Worm (Caenorhabditis elegans) whole organism, L1 larva: Measurements from ENCODE around the gene srg-13.

Experiments
- C16A3.4 ChIP-seq: fragments of 150-350 bp; optimal IDR thresholded peaks from 2 replicates; lab custom pipeline; 2014; ENCODE audit warnings: missing biosample characterization, missing genetic modification characterization
- F16B12.6 ChIP-seq: fragments of 150-350 bp; optimal IDR thresholded peaks from 2 replicates; lab custom pipeline; 2014; ENCODE audit warnings: missing biosample characterization, missing genetic modification characterization
- Y116A8C.19 ChIP-seq: sonication (generic microtip); optimal IDR thresholded peaks from 2 replicates; lab custom pipeline; 2016; ENCODE audit warnings: missing compliant biosample characterization, missing genetic modification characterization, borderline replicate concordance
- aha-1 ChIP-seq: fragments of 150-350 bp; optimal IDR thresholded peaks from 2 replicates; lab custom pipeline; 2014; ENCODE audit warnings: missing biosample characterization, missing genetic modification characterization
- alr-1 ChIP-seq: fragments of 200-800 bp; sonication (Bioruptor generic); optimal IDR thresholded peaks from 2 replicates; lab custom pipeline; 2018; ENCODE audit warnings: borderline replicate concordance, mild to moderate bottlenecking, missing genetic modification characterization, missing compliant biosample characterization
- ama-1 ChIP-seq: fragments of 150-350 bp; optimal IDR thresholded peaks from 2 replicates; lab custom pipeline; 2014
- ceh-63 ChIP-seq: fragments of 200-800 bp; sonication (Bioruptor generic); optimal IDR thresholded peaks from 2 replicates; lab custom pipeline; 2018; ENCODE audit warnings: mild to moderate bottlenecking, missing genetic modification characterization, missing compliant biosample characterization
- ceh-8 ChIP-seq: fragments of 200-800 bp; sonication (Bioruptor generic); optimal IDR thresholded peaks from 2 replicates; lab custom pipeline; 2018; ENCODE audit warnings: mild to moderate bottlenecking, missing genetic modification characterization, moderate library complexity, missing compliant biosample characterization
- ceh-82 ChIP-seq, 3 experiments: fragments of 150-350 bp in 1 of 3; sonication (generic microtip) in 2 of 3; optimal IDR thresholded peaks; 2 replicates each; lab custom pipeline; 2014 to 2017; ENCODE audit warnings: missing biosample characterization in 3 of 3, missing genetic modification characterization in 3 of 3
- ceh-88 ChIP-seq: fragments of 200-800 bp; sonication (Bioruptor generic); IDR thresholded peaks from 2 replicates; pipeline ENCODE4 v1.3.6; 2022; ENCODE audit warnings: missing genetic modification characterization, missing compliant biosample characterization
- ces-1 ChIP-seq: fragments of 150-350 bp; optimal IDR thresholded peaks from 2 replicates; lab custom pipeline; 2014; ENCODE audit warnings: missing biosample characterization, missing genetic modification reagents, missing genetic modification characterization
- elt-3 ChIP-seq, 6 experiments: fragments of 150-350 bp in 1 of 6; sonication (generic microtip); optimal IDR thresholded peaks; 2 replicates each; lab custom pipeline; 2017 to 2018; ENCODE audit warnings: missing biosample characterization in 6 of 6, missing genetic modification characterization in 6 of 6, inconsistent platforms in 1 of 6
- fkh-10 ChIP-seq: sonication (generic microtip); optimal IDR thresholded peaks from 2 replicates; lab custom pipeline; 2017; ENCODE audit warnings: missing biosample characterization, missing genetic modification reagents, missing genetic modification characterization
- fos-1 ChIP-seq: fragments of 150-350 bp; optimal IDR thresholded peaks from 2 replicates; lab custom pipeline; 2014; ENCODE audit warnings: missing biosample characterization, missing genetic modification characterization
- grh-1 ChIP-seq: fragments of 200-800 bp; sonication (Bioruptor generic); IDR thresholded peaks from 2 replicates; pipeline ENCODE4 v1.3.6; 2022; ENCODE audit warnings: missing genetic modification reagents, missing genetic modification characterization, missing compliant biosample characterization
- hlh-17 ChIP-seq: fragments of 200-800 bp; sonication (Bioruptor generic); optimal IDR thresholded peaks from 2 replicates; lab custom pipeline; 2018; ENCODE audit warnings: missing genetic modification characterization, mild to moderate bottlenecking, missing compliant biosample characterization, moderate library complexity, borderline replicate concordance
- hlh-4 ChIP-seq: sonication (generic microtip); optimal IDR thresholded peaks from 2 replicates; lab custom pipeline; 2016; ENCODE audit warnings: mild to moderate bottlenecking, missing genetic modification characterization, missing compliant biosample characterization
- hpl-2 ChIP-seq: fragments of 150-350 bp; optimal IDR thresholded peaks from 2 replicates; lab custom pipeline; 2014; ENCODE audit warnings: missing biosample characterization, missing genetic modification reagents, missing genetic modification characterization
- irx-1 ChIP-seq: sonication (generic microtip); optimal IDR thresholded peaks from 2 replicates; lab custom pipeline; 2016; ENCODE audit warnings: missing genetic modification characterization, missing compliant biosample characterization
- jun-1 ChIP-seq: fragments of 150-350 bp; optimal IDR thresholded peaks from 2 replicates; lab custom pipeline; 2014; ENCODE audit warnings: missing biosample characterization, missing genetic modification reagents, missing genetic modification characterization
- lin-13 ChIP-seq: fragments of 150-350 bp; optimal IDR thresholded peaks from 2 replicates; lab custom pipeline; 2014; ENCODE audit warnings: missing biosample characterization, missing genetic modification reagents, missing genetic modification characterization
- lin-15B ChIP-seq: fragments of 150-350 bp; sonication (generic microtip); optimal IDR thresholded peaks from 3 replicates; lab custom pipeline; 2014; ENCODE audit warnings: missing biosample characterization, missing genetic modification characterization
- lir-3 ChIP-seq: sonication (generic microtip); optimal IDR thresholded peaks from 2 replicates; lab custom pipeline; 2016; ENCODE audit warnings: mild to moderate bottlenecking, missing genetic modification characterization, moderate library complexity, missing compliant biosample characterization; ENCODE audit not compliant: poor library complexity
- lsy-2 ChIP-seq, 2 experiments: fragments of 150-350 bp; optimal IDR thresholded peaks; 2 replicates each; lab custom pipeline; 2014; ENCODE audit warnings: missing biosample characterization in 2 of 2, missing genetic modification characterization in 2 of 2
- mep-1 ChIP-seq: fragments of 150-350 bp; optimal IDR thresholded peaks from 2 replicates; lab custom pipeline; 2014; ENCODE audit warnings: missing biosample characterization, missing genetic modification characterization
- nhr-12 ChIP-seq: sonication (generic microtip); optimal IDR thresholded peaks from 2 replicates; lab custom pipeline; 2017; ENCODE audit warnings: missing biosample characterization, missing genetic modification characterization
- nhr-20 ChIP-seq: sonication (generic microtip); optimal IDR thresholded peaks from 2 replicates; lab custom pipeline; 2016; ENCODE audit warnings: mild to moderate bottlenecking, missing genetic modification characterization, missing compliant biosample characterization
- nhr-237 ChIP-seq: fragments of 150-350 bp; optimal IDR thresholded peaks from 2 replicates; lab custom pipeline; 2014; ENCODE audit warnings: missing biosample characterization, missing genetic modification characterization
- nhr-28 ChIP-seq: fragments of 150-350 bp; optimal IDR thresholded peaks from 2 replicates; lab custom pipeline; 2014; ENCODE audit warnings: missing biosample characterization, missing genetic modification characterization
- nhr-47 ChIP-seq: sonication (generic microtip); optimal IDR thresholded peaks from 2 replicates; lab custom pipeline; 2016; ENCODE audit warnings: mild to moderate bottlenecking, missing genetic modification characterization, moderate library complexity, missing compliant biosample characterization
- nhr-84 ChIP-seq: sonication (generic microtip); optimal IDR thresholded peaks from 2 replicates; lab custom pipeline; 2017; ENCODE audit warnings: missing biosample characterization, missing genetic modification characterization
- nhr-85 ChIP-seq: sonication (generic microtip); peaks from one replicate; lab custom pipeline; 2016; ENCODE audit warnings: missing genetic modification characterization, inconsistent platforms, missing compliant biosample characterization
- pax-3 ChIP-seq: fragments of 200-800 bp; sonication (Bioruptor generic); optimal IDR thresholded peaks from 2 replicates; lab custom pipeline; 2018; ENCODE audit warnings: mild to moderate bottlenecking, missing genetic modification characterization, moderate library complexity, missing compliant biosample characterization
- pqm-1 ChIP-seq: sonication (generic microtip); optimal IDR thresholded peaks from 3 replicates; lab custom pipeline; 2017; ENCODE audit warnings: missing biosample characterization, missing genetic modification characterization
- skn-1 ChIP-seq: fragments of 150-350 bp; optimal IDR thresholded peaks from 2 replicates; lab custom pipeline; 2014; ENCODE audit warnings: missing biosample characterization, missing genetic modification characterization
- snpc-4 ChIP-seq: fragments of 150-350 bp; optimal IDR thresholded peaks from 2 replicates; lab custom pipeline; 2014; ENCODE audit warnings: missing biosample characterization, missing genetic modification characterization
- snu-23 ChIP-seq: sonication (generic microtip); optimal IDR thresholded peaks from 2 replicates; lab custom pipeline; 2016; ENCODE audit warnings: missing genetic modification characterization, missing compliant biosample characterization
- sox-4 ChIP-seq: sonication (generic microtip); optimal IDR thresholded peaks from 2 replicates; lab custom pipeline; 2016; ENCODE audit warnings: missing genetic modification characterization, missing compliant biosample characterization
- sptf-1 ChIP-seq: fragments of 150-350 bp; optimal IDR thresholded peaks from 2 replicates; lab custom pipeline; 2014; ENCODE audit warnings: missing biosample characterization, missing genetic modification characterization
- sup-37 ChIP-seq: fragments of 200-800 bp; sonication (Bioruptor generic); optimal IDR thresholded peaks from 2 replicates; lab custom pipeline; 2018; ENCODE audit warnings: mild to moderate bottlenecking, missing genetic modification characterization, missing compliant biosample characterization
- swsn-7 ChIP-seq: sonication (generic microtip); optimal IDR thresholded peaks from 2 replicates; lab custom pipeline; 2016; ENCODE audit warnings: missing genetic modification characterization, missing compliant biosample characterization
- tbx-2 ChIP-seq: sonication (generic microtip); optimal IDR thresholded peaks from 2 replicates; lab custom pipeline; 2016; ENCODE audit warnings: missing genetic modification characterization, missing compliant biosample characterization
- tlp-1 ChIP-seq: fragments of 150-350 bp; optimal IDR thresholded peaks from 2 replicates; lab custom pipeline; 2014; ENCODE audit warnings: missing biosample characterization, missing genetic modification characterization
- unc-130 ChIP-seq: fragments of 150-350 bp; optimal IDR thresholded peaks from 2 replicates; lab custom pipeline; 2017; ENCODE audit warnings: missing biosample characterization, missing genetic modification characterization, inconsistent platforms
- unc-30 ChIP-seq: sonication (generic microtip); optimal IDR thresholded peaks from 2 replicates; lab custom pipeline; 2017; ENCODE audit warnings: missing biosample characterization, missing genetic modification characterization
- unc-62 ChIP-seq: fragments of 150-350 bp; optimal IDR thresholded peaks from 2 replicates; lab custom pipeline; 2014; ENCODE audit warnings: missing biosample characterization, missing genetic modification reagents, missing genetic modification characterization
- unc-86 ChIP-seq: sonication (generic microtip); optimal IDR thresholded peaks from 2 replicates; lab custom pipeline; 2016; ENCODE audit warnings: missing genetic modification characterization, missing compliant biosample characterization
- unc-98 ChIP-seq: fragments of 200-800 bp; sonication (Bioruptor generic); IDR thresholded peaks from 2 replicates; pipeline ENCODE4 v1.3.6; 2022; ENCODE audit warnings: missing genetic modification characterization, missing compliant biosample characterization
- vab-15 ChIP-seq: sonication (generic microtip); optimal IDR thresholded peaks from 2 replicates; lab custom pipeline; 2017; ENCODE audit warnings: missing genotype, mild to moderate bottlenecking, missing genetic modification characterization, missing compliant biosample characterization
- xbp-1 ChIP-seq: sonication (generic microtip); optimal IDR thresholded peaks from 2 replicates; lab custom pipeline; 2016; ENCODE audit warnings: missing genetic modification characterization, missing compliant biosample characterization
- zag-1 ChIP-seq: fragments of 150-350 bp; optimal IDR thresholded peaks from 2 replicates; lab custom pipeline; 2014; ENCODE audit warnings: missing biosample characterization, missing genetic modification characterization
- zip-4 ChIP-seq: fragments of 200-800 bp; sonication (Bioruptor generic); optimal IDR thresholded peaks from 2 replicates; lab custom pipeline; 2018; ENCODE audit warnings: mild to moderate bottlenecking, missing genetic modification characterization, moderate library complexity, missing compliant biosample characterization
- ztf-11 ChIP-seq, 2 experiments: sonication (generic microtip); optimal IDR thresholded peaks; 2 replicates each; lab custom pipeline; 2016 to 2017; ENCODE audit warnings: missing genetic modification characterization in 2 of 2, missing biosample characterization in 1 of 2, missing compliant biosample characterization in 1 of 2
- ztf-4 ChIP-seq: fragments of 150-350 bp; optimal IDR thresholded peaks from 2 replicates; lab custom pipeline; 2014; ENCODE audit warnings: missing biosample characterization, missing genetic modification characterization

Gene srg-13

DNA sequence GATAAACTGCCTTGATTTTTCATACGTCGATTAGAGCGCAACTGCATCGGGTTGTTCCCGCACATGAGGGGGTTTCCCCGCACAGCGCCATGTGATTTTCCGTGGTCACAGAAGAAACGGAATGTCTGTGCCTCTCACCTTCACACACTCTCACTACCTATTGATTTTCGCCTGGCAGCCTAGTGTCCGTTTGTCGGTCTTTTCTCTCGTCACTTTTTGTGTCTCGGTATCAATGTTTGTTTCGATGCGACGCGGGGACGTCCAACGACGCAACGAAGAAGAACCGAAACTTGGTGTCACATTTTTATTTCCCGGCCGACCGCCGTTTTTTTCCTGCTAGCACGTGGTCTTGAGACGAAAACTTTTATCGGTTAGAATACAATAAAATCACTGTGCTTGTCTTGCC lies 22.7 kb upstream of the srg-13 start (continued):
- peak; percentile 76 for TF ChIP-seq snpc-4 (tag; lab: Kevin White, UChicago)
- TF ChIP-seq nhr-84 (tag; lab: Kevin White, UChicago) = no peak
- TF ChIP-seq F16B12.6 (tag; lab: Kevin White, UChicago) = peak; percentile 51
- no peak for TF ChIP-seq alr-1 (tag; lab: Kevin White, UChicago)
- peak; percentile 83 to 95 for TF ChIP-seq lsy-2 (tag; optimal IDR thresholded peaks at IDR 0.05; lab: Kevin White, UChicago)
- TF ChIP-seq nhr-12 (tag; lab: Kevin White, UChicago) = no peak
- peak; percentile 94 for TF ChIP-seq nhr-47
- TF ChIP-seq ama-1 (lab: Kevin White, UChicago) = no peak
- TF ChIP-seq tlp-1 = no peak
- TF ChIP-seq lin-13 = peak; percentile 91
- TF ChIP-seq xbp-1 (tag; lab: Kevin White, UChicago) = peak; percentile 89
- peak; percentile 81; the same call in 1 of the 2 replicates for TF ChIP-seq ceh-88
- TF ChIP-seq sox-4 (tag; lab: Kevin White, UChicago) = no peak
- TF ChIP-seq zip-4 = peak; percentile 65
- TF ChIP-seq ztf-11 (tag; optimal IDR thresholded peaks at IDR 0.05; lab: Kevin White, UChicago) = peak in 1 of 2 experiments; percentile 30
- TF ChIP-seq aha-1 = peak; percentile 55
- TF ChIP-seq irx-1 = peak; percentile 87
- no peak for TF ChIP-seq sptf-1 (tag; lab: Kevin White, UChicago)
- peak; percentile 98 for TF ChIP-seq nhr-20
- TF ChIP-seq mep-1 (tag; lab: Kevin White, UChicago) = peak; percentile 96
- TF ChIP-seq jun-1 (tag; lab: Kevin White, UChicago) = peak; percentile 92
- TF ChIP-seq unc-62 = no peak
- peak; percentile 65 for TF ChIP-seq fos-1 (tag; lab: Kevin White, UChicago)
- no peak for TF ChIP-seq zag-1 (tag; lab: Kevin White, UChicago)
- TF ChIP-seq ceh-63 = no peak
- TF ChIP-seq elt-3 (tag; optimal IDR thresholded peaks at IDR 0.05; lab: Kevin White, UChicago) = peak in 5 of 6 experiments; percentile 36 to 97 (median 82)
- TF ChIP-seq hlh-4 (tag; lab: Kevin White, UChicago) = no peak
- TF ChIP-seq nhr-28 (tag; lab: Kevin White, UChicago) = peak; percentile 9
- TF ChIP-seq unc-130 (tag; lab: Kevin White, UChicago) = peak; percentile 90
- no peak for TF ChIP-seq fkh-10
- TF ChIP-seq swsn-7 = peak; percentile 92
- TF ChIP-seq lin-15B (tag; lab: Kevin White, UChicago) = peak; percentile 60
- peak; percentile 47 to 81 (median 66) for TF ChIP-seq ceh-82 (tag; optimal IDR thresholded peaks at IDR 0.05; lab: Kevin White, UChicago)
- TF ChIP-seq unc-30 (tag; lab: Kevin White, UChicago) = no peak
- peak; percentile 89 for TF ChIP-seq unc-86 (tag; lab: Kevin White, UChicago)
- peak; percentile 58 for TF ChIP-seq vab-15
- peak; percentile 94 for TF ChIP-seq tbx-2
- TF ChIP-seq C16A3.4 (tag; lab: Kevin White, UChicago) = peak; percentile 92
- no peak for TF ChIP-seq ceh-8 (GFP tag; lab: Kevin White, UChicago)
- no peak for TF ChIP-seq Y116A8C.19 (tag; lab: Kevin White, UChicago)
- TF ChIP-seq sup-37 = peak; percentile 76
- TF ChIP-seq grh-1 (GFP tag; lab: Robert Waterston, UW) = peak; percentile 69
- TF ChIP-seq ces-1 (GFP tag; lab: Kevin White, UChicago) = no peak
- TF ChIP-seq hpl-2 = peak; percentile 91
- TF ChIP-seq unc-98 = peak; percentile 51; the same call in 1 of the 2 replicates
- TF ChIP-seq skn-1 (tag; lab: Kevin White, UChicago) = peak; percentile 81
- no peak for TF ChIP-seq hlh-17 (GFP tag; lab: Kevin White, UChicago)
- TF ChIP-seq ztf-4 (tag; lab: Kevin White, UChicago) = peak; percentile 90
- TF ChIP-seq nhr-85 = peak; percentile 99
- peak; percentile 40 for TF ChIP-seq pqm-1 (tag; lab: Kevin White, UChicago)
- peak; percentile 98 for TF ChIP-seq snu-23 (GFP tag; lab: Kevin White, UChicago)
- TF ChIP-seq pax-3 (tag; lab: Kevin White, UChicago) = peak; percentile 84
- TF ChIP-seq lir-3 = peak; percentile 79
- TF ChIP-seq nhr-237 (tag; lab: Kevin White, UChicago) = peak; percentile 77
